Worm (Caenorhabditis elegans) whole organism, mixed stage, embryonic: ENCODE results near the gene Y17G7B.18.
"Not testable (repeated sequence)": the region's sequence is repeated elsewhere in the genome, so short reads cannot be mapped to it uniquely, and the experiment has no call there.

Source experiments
- ceh-43 ChIP-seq: fragments of 200-800 bp; sonication (Bioruptor generic); optimal IDR thresholded peaks from 2 replicates; lab custom pipeline; 2018; ENCODE audit warnings: mild to moderate bottlenecking, missing genetic modification characterization, moderate library complexity, missing compliant biosample characterization
- ceh-83 ChIP-seq: fragments of 200-800 bp; sonication (Bioruptor generic); optimal IDR thresholded peaks from 2 replicates; lab custom pipeline; 2018; ENCODE audit warnings: mild to moderate bottlenecking, missing genetic modification characterization, missing compliant biosample characterization
- ces-1 ChIP-seq: fragments of 150-350 bp; optimal IDR thresholded peaks from 2 replicates; lab custom pipeline; 2014; ENCODE audit warnings: missing biosample characterization, missing genetic modification reagents, missing genetic modification characterization
- elt-3 ChIP-seq: fragments of 150-350 bp; optimal IDR thresholded peaks from 2 replicates; lab custom pipeline; 2014; ENCODE audit warnings: missing biosample characterization, missing genetic modification characterization
- lin-13 ChIP-seq: fragments of 150-350 bp; optimal IDR thresholded peaks from 2 replicates; lab custom pipeline; 2014; ENCODE audit warnings: missing biosample characterization, missing genetic modification characterization
- mab-5 ChIP-seq: fragments of 150-350 bp; optimal IDR thresholded peaks from 2 replicates; lab custom pipeline; 2014; ENCODE audit warnings: missing biosample characterization, missing genetic modification characterization
- nhr-237 ChIP-seq: fragments of 150-350 bp; optimal IDR thresholded peaks from 2 replicates; lab custom pipeline; 2014; ENCODE audit warnings: missing biosample characterization, missing genetic modification characterization
- nhr-28 ChIP-seq: fragments of 150-350 bp; optimal IDR thresholded peaks from 2 replicates; lab custom pipeline; 2014; ENCODE audit warnings: missing biosample characterization, missing genetic modification characterization
- nhr-76 ChIP-seq: sonication (generic microtip); optimal IDR thresholded peaks from 2 replicates; lab custom pipeline; 2017; ENCODE audit warnings: missing biosample characterization, missing genetic modification characterization
- pha-4 ChIP-seq: fragments of 150-350 bp; optimal IDR thresholded peaks from 2 replicates; lab custom pipeline; 2018; ENCODE audit warnings: missing biosample characterization, missing genetic modification reagents, missing genetic modification characterization
- sem-2 ChIP-seq: fragments of 200-800 bp; sonication (Bioruptor generic); optimal IDR thresholded peaks from 2 replicates; lab custom pipeline; 2018; ENCODE audit warnings: mild to moderate bottlenecking, missing genetic modification characterization, missing compliant biosample characterization
- unc-39 ChIP-seq: fragments of 150-350 bp; optimal IDR thresholded peaks from 2 replicates; lab custom pipeline; 2014; ENCODE audit warnings: missing biosample characterization, missing genetic modification characterization
- unc-62 ChIP-seq: fragments of 150-350 bp; optimal IDR thresholded peaks from 2 replicates; lab custom pipeline; 2014; ENCODE audit warnings: missing biosample characterization, missing genetic modification reagents, missing genetic modification characterization

ce11 chrII:12154186-12154585 lies 46.5 kb upstream of the Y17G7B.18 start, which contains the start of gene Y57A10A.5:
- not testable (repeated sequence) for TF ChIP-seq sem-2 (GFP tag; lab: Kevin White, UChicago); pha-4 (tag; lab: Kevin White, UChicago); lin-13; ceh-43 (GFP tag; lab: Kevin White, UChicago); unc-62 (GFP tag; lab: Kevin White, UChicago); nhr-237 (tag; lab: Kevin White, UChicago); ces-1; ceh-83 (GFP tag; lab: Kevin White, UChicago); mab-5 (tag; lab: Kevin White, UChicago); elt-3 (tag; lab: Kevin White, UChicago); unc-39 (tag; lab: Kevin White, UChicago); nhr-28 (tag; lab: Kevin White, UChicago); nhr-76
